Worm (Caenorhabditis elegans) whole organism, midembryonic: ENCODE results near the gene epg-5.

Source experiments
- T22C8.4 ChIP-seq: fragments of 200-800 bp; sonication (Bioruptor generic); IDR thresholded peaks from 2 replicates; pipeline ENCODE4 v1.3.6; 2022; ENCODE audit warnings: missing genetic modification characterization, missing compliant biosample characterization
- cog-1 ChIP-seq: sonication (generic microtip); optimal IDR thresholded peaks from 2 replicates; lab custom pipeline; 2016; ENCODE audit warnings: missing genetic modification characterization, missing compliant biosample characterization
- flt-1 ChIP-seq: fragments of 200-800 bp; sonication (Bioruptor generic); IDR thresholded peaks from 2 replicates; pipeline ENCODE4 v1.3.6; 2022; ENCODE audit warnings: missing genetic modification characterization, missing compliant biosample characterization
- klf-2 ChIP-seq: fragments of 200-800 bp; sonication (Bioruptor generic); conservative IDR thresholded peaks from 2 replicates; pipeline ENCODE4 v1.3.6; 2022; ENCODE audit warnings: missing genetic modification reagents, missing genetic modification characterization, missing compliant biosample characterization
- med-1 ChIP-seq: sonication (generic microtip); optimal IDR thresholded peaks from 2 replicates; lab custom pipeline; 2017; ENCODE audit warnings: missing genetic modification characterization, mild to moderate bottlenecking, missing compliant biosample characterization, antibody characterized with exemption, missing genetic modification reagents; ENCODE audit not compliant: insufficient read depth
- ref-1 ChIP-seq: fragments of 200-800 bp; sonication (Bioruptor generic); conservative IDR thresholded peaks from 2 replicates; pipeline ENCODE4 v1.3.6; 2022; ENCODE audit warnings: missing genetic modification reagents, missing genetic modification characterization, missing compliant biosample characterization
- tab-1 ChIP-seq: fragments of 200-800 bp; sonication (Bioruptor generic); IDR thresholded peaks from 2 replicates; pipeline ENCODE4 v1.3.6; 2022; ENCODE audit warnings: missing genetic modification characterization, missing compliant biosample characterization
- ztf-23 ChIP-seq: fragments of 200-800 bp; sonication (Bioruptor generic); IDR thresholded peaks from 2 replicates; pipeline ENCODE4 v1.3.6; 2022; ENCODE audit warnings: missing genetic modification reagents, missing genetic modification characterization, missing compliant biosample characterization
- ztf-29 ChIP-seq: fragments of 200-800 bp; sonication (Bioruptor generic); IDR thresholded peaks from 2 replicates; pipeline ENCODE4 v1.3.6; 2022; ENCODE audit warnings: missing genetic modification reagents, missing genetic modification characterization, missing compliant biosample characterization

epg-5 gene

DNA sequence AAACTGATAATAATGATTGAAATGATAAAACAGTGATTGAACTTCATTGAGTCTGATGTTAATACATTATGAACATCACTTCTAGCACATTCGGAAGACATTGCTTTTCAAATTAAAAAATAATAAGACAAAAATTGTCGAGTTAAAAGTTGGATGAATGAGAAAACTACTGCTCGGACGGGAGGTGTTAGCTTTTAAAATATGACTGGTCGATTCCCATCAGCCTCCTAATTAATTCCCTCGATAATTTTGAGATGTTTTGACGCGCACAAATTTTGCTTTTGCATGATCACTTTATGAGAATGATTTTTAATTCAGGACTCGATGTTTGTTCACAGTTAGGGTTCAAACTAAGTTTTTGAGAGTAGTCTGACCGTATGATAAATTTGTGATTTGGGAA lies 35.5 kb downstream of the epg-5 start, which contains the start of gene sra-28:
Gene sra-28, minus strand, starts transcription at position 101 of the 400 bp plus-strand sequence.
- TF ChIP-seq tab-1 = no peak
- TF ChIP-seq ref-1 = no peak
- TF ChIP-seq cog-1 (tag; lab: Kevin White, UChicago) = no peak
- no peak for TF ChIP-seq ztf-29 (GFP tag; lab: Robert Waterston, UW)
- TF ChIP-seq med-1 (GFP tag; lab: Kevin White, UChicago) = no peak
- TF ChIP-seq T22C8.4 (GFP tag; lab: Robert Waterston, UW) = no peak
- TF ChIP-seq klf-2 (GFP tag; lab: Robert Waterston, UW) = no peak
- no peak for TF ChIP-seq flt-1 (GFP tag; lab: Robert Waterston, UW)
- TF ChIP-seq ztf-23 (GFP tag; lab: Robert Waterston, UW) = no peak

DNA sequence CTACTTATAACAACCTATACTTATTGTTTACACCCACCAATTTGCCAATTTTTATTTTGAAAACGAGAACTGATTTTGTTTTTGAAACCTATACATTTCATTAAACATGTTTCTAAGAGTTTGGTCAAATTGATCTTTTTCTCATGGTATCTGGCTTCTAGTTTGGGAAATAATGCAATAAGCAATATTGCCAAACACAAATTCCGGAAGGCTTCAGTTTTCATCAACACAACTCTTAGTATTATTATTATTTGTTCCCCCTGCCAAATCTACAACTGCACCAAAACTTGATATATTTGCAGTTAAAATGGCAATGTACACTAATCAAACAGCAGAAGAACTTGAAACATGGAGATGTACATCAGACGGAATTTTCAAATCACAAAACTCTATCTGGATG lies 40.5 kb downstream of the epg-5 start, which contains the start of gene sra-27:
Gene sra-27, plus strand, starts transcription at position 301 of the 400 bp plus-strand sequence.
- TF ChIP-seq ztf-29 (GFP tag; lab: Robert Waterston, UW) (no peak), klf-2 (GFP tag; lab: Robert Waterston, UW) (no peak)

DNA sequence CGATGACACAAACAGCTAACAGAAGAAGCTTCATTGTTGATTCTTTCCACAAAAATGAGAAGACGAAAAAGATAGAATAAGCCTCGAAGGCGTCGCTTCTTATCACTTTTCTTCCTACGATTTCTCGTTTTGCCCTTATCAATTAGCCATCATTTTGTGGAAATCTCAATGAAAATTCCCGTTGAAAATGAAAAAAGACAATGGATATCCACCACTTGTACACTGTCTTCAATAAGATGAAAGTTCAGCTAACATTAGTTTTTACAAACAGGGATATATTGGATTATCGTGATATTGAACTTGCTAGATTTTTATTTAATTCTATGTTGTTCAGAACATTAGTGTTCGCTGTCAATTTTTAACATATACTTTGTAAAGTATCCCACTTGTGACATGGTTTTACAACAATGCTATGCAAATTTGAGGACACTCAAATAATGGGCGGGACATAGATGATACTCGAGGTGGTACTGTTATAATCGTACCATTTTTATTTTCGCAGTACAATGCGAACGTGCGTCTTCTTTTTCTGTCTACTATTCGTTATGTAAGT lies 42.5 kb downstream of the epg-5 start, which contains the start of the genes F18C5.5 and F18C5.9:
Gene F18C5.5, minus strand, starts transcription at position 101 of the 553 bp plus-strand sequence.
Gene F18C5.9, plus strand, starts transcription at position 503 of the 553 bp plus-strand sequence.
- TF ChIP-seq med-1 (GFP tag; lab: Kevin White, UChicago) = no peak

DNA sequence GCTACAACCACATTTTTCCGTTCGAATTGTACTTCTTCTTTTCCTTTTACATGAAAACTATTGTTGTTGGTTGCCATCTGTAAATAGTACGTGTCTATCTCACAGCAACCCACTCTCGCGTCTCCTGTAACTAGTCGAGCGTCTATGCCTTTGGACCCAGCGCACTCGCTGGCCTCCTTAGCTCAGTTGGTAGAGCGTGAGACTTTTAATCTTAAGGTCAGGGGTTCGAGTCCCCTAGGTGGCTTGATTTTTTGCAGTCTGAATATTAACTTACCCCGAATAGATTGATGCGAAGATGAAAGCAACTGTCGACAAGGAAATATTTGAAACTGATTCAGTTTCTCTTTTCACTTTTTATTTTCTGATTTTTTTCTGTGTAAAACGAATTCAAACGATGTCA lies 44.1 kb downstream of the epg-5 start, which contains the start of gene mpz-3:
Gene mpz-3, minus strand, starts transcription at position 320 of the 400 bp plus-strand sequence.
- TF ChIP-seq tab-1 = peak; percentile 82; the same call in 1 of the 2 replicates
- peak; percentile 66 for TF ChIP-seq med-1 (GFP tag; lab: Kevin White, UChicago)
- peak; percentile 56; the same call in 1 of the 2 replicates for TF ChIP-seq ztf-29 (GFP tag; lab: Robert Waterston, UW)
- TF ChIP-seq klf-2 (GFP tag; lab: Robert Waterston, UW) = no peak; the same call in none of the 2 replicates
- TF ChIP-seq flt-1 (GFP tag; lab: Robert Waterston, UW) = peak; percentile 86
- TF ChIP-seq ztf-23 (GFP tag; lab: Robert Waterston, UW) = peak; percentile 80; the same call in 1 of the 2 replicates
- no peak for TF ChIP-seq cog-1 (tag; lab: Kevin White, UChicago)
- peak; percentile 67; the same call in 1 of the 2 replicates for TF ChIP-seq T22C8.4 (GFP tag; lab: Robert Waterston, UW)
- TF ChIP-seq ref-1 = peak; percentile 61

DNA sequence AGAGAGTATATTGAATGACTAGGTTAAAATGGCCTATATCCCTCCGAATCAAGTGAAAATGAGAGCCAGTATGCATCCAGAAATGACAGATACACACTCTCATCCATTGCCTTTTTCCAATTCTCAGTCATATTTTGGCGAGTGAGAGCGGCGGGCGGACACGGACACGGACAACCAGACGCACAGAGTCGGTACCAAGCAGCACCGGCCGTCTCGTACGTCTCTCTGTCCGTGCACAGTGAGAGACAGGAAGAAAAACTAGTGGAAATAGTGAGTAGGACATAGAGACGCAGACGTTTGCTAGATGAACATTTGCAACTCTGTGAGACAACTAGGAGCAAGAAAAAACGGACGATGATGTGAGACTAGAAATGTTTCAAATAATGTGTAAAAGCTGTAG lies 45.9 kb downstream of the epg-5 start:
- TF ChIP-seq cog-1 (tag; lab: Kevin White, UChicago) (peak; percentile 13), ztf-23 (GFP tag; lab: Robert Waterston, UW) (no peak), klf-2 (GFP tag; lab: Robert Waterston, UW) (no peak), tab-1 (no peak)

DNA sequence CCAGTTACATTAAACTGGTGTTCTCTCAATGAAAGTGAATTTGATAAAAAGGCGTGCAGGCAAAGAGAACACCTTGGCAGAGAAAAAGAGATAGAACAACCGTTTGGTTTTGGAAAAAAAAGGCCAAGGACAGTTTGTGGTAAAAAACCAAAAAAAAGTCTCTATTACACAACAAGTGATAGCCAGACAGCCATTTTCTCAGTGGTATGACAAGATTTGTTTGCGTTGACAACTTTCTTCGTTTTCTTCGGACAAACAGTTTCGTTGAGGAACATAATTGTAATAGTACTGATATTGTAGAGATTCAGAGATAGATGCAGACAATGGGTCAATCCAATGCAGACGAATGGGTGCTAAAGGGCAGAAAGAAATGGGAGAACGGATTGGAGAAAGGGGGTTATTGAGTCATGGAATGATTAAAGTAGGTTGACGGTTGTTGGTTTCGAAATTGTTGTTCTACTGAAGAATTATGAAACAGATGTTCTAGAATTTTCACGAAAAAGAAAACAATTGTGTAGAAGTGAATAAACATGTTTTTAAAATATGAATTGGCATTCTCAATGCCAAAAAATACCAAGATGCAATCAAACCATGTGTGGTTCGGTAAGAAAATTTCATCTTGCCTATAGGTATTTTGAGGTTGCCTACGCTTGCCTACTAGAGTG lies 46.8 kb downstream of the epg-5 start:
- TF ChIP-seq ref-1 (no peak), ztf-23 (GFP tag; lab: Robert Waterston, UW) (0 out of 2 replicates have a peak, but pooled peaks have one; percentile 50)

DNA sequence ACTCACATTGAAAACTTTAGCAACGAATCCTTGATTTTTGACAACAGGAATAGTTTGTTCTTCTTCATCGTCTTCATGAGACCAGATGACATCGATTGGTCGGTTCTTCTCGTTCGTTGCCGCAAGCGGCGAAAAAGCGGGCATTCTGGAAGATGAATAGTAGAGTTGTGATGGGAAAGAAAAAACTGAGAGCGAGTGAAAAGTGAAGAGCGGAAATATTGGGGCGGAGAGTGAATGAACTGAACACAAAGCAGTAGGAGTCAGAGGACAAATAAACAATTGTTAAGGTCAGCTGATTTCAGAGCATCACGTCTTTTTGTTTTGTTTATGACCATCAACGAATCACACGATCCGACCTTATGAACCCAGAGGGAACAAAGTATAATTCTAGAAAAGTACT lies 47.9 kb downstream of the epg-5 start, which contains the start of gene F18C5.10:
Gene F18C5.10, minus strand, starts transcription at position 145 of the 400 bp plus-strand sequence.
- TF ChIP-seq flt-1 (GFP tag; lab: Robert Waterston, UW) = no peak
- TF ChIP-seq ztf-29 (GFP tag; lab: Robert Waterston, UW) = no peak
- TF ChIP-seq cog-1 (tag; lab: Kevin White, UChicago) = no peak
- TF ChIP-seq ref-1 = no peak
- TF ChIP-seq med-1 (GFP tag; lab: Kevin White, UChicago) = no peak
- no peak for TF ChIP-seq klf-2 (GFP tag; lab: Robert Waterston, UW)
- no peak for TF ChIP-seq T22C8.4 (GFP tag; lab: Robert Waterston, UW)
- TF ChIP-seq tab-1 = no peak
- TF ChIP-seq ztf-23 (GFP tag; lab: Robert Waterston, UW) = no peak

DNA sequence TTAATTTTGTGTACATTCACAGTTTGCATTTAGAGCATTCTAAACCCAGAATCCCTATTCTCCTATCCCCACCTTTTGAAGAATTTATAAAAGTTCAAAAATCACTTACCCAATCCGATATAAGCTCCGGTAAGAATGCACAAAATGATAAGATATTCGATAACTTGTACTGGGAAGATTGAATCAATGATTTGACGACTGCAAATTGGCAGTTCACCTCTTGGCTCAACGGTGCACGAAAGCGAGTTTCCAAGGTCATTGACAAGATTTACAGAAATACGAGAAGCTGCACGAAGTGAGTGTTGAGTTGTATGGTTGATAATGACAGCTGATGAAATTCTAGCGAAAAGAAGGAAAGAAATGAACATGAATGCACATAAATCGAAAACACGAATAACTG lies 48.9 kb downstream of the epg-5 start:
- TF ChIP-seq klf-2 (GFP tag; lab: Robert Waterston, UW) (no peak), T22C8.4 (GFP tag; lab: Robert Waterston, UW) (no peak), ref-1 (no peak), cog-1 (tag; lab: Kevin White, UChicago) (no peak), tab-1 (no peak), ztf-23 (GFP tag; lab: Robert Waterston, UW) (no peak)

DNA sequence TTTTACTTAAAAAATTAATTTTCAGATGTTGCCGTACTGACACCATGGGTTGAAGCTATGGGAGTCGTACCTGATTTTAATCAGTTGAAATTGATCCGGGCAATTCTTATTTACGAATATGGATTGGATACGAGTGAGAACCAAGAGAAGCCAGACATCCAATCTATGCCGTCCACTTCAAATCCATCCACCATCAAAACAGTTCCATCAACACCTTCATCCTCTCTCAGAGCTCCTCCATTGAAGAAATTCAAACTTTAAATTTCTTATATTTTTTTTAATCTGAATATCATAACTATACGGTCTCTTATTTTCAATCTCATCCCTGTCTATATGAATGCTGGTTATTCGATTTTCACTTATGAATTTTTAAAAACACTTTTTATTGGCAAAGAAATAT lies 50.3 kb downstream of the epg-5 start:
- TF ChIP-seq T22C8.4 (GFP tag; lab: Robert Waterston, UW) (no peak), ztf-29 (GFP tag; lab: Robert Waterston, UW) (no peak), klf-2 (GFP tag; lab: Robert Waterston, UW) (no peak), flt-1 (GFP tag; lab: Robert Waterston, UW) (no peak), med-1 (GFP tag; lab: Kevin White, UChicago) (no peak), tab-1 (no peak), ztf-23 (GFP tag; lab: Robert Waterston, UW) (no peak), ref-1 (no peak), cog-1 (tag; lab: Kevin White, UChicago) (no peak)

DNA sequence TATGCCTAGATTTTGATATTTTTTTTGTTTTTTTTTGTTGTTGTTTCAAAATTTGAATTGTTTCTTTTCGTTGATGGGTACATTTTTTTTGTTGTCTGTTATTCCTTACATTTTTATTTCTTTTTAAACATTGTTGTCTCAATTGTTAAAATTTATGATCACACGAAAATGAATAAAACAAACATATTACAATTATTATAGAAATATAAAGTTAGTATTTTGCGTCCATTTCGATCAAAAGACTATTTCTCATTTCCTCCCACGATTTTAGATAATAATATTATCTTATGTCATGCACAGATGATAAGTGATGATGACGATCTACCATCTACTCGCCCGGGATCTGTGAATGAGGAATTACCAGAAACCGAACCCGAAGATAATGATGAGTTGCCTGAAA lies 54.5 kb downstream of the epg-5 start, which contains the start of gene wrn-1:
Gene wrn-1, plus strand, starts transcription at position 301 of the 400 bp plus-strand sequence.
- TF ChIP-seq tab-1 = no peak
